Worm (Caenorhabditis elegans) whole organism, midembryonic: ENCODE results near the gene fntb-1.

Source experiments
- T22C8.4 ChIP-seq: fragments of 200-800 bp; sonication (Bioruptor generic); IDR thresholded peaks from 2 replicates; pipeline ENCODE4 v1.3.6; 2022; ENCODE audit warnings: missing genetic modification characterization, missing compliant biosample characterization
- cog-1 ChIP-seq: sonication (generic microtip); optimal IDR thresholded peaks from 2 replicates; lab custom pipeline; 2016; ENCODE audit warnings: missing genetic modification characterization, missing compliant biosample characterization
- flt-1 ChIP-seq: fragments of 200-800 bp; sonication (Bioruptor generic); IDR thresholded peaks from 2 replicates; pipeline ENCODE4 v1.3.6; 2022; ENCODE audit warnings: missing genetic modification characterization, missing compliant biosample characterization
- klf-2 ChIP-seq: fragments of 200-800 bp; sonication (Bioruptor generic); conservative IDR thresholded peaks from 2 replicates; pipeline ENCODE4 v1.3.6; 2022; ENCODE audit warnings: missing genetic modification reagents, missing genetic modification characterization, missing compliant biosample characterization
- med-1 ChIP-seq: sonication (generic microtip); optimal IDR thresholded peaks from 2 replicates; lab custom pipeline; 2017; ENCODE audit warnings: missing genetic modification characterization, mild to moderate bottlenecking, missing compliant biosample characterization, antibody characterized with exemption, missing genetic modification reagents; ENCODE audit not compliant: insufficient read depth
- ref-1 ChIP-seq: fragments of 200-800 bp; sonication (Bioruptor generic); conservative IDR thresholded peaks from 2 replicates; pipeline ENCODE4 v1.3.6; 2022; ENCODE audit warnings: missing genetic modification reagents, missing genetic modification characterization, missing compliant biosample characterization
- tab-1 ChIP-seq: fragments of 200-800 bp; sonication (Bioruptor generic); IDR thresholded peaks from 2 replicates; pipeline ENCODE4 v1.3.6; 2022; ENCODE audit warnings: missing genetic modification characterization, missing compliant biosample characterization
- ztf-23 ChIP-seq: fragments of 200-800 bp; sonication (Bioruptor generic); IDR thresholded peaks from 2 replicates; pipeline ENCODE4 v1.3.6; 2022; ENCODE audit warnings: missing genetic modification reagents, missing genetic modification characterization, missing compliant biosample characterization
- ztf-29 ChIP-seq: fragments of 200-800 bp; sonication (Bioruptor generic); IDR thresholded peaks from 2 replicates; pipeline ENCODE4 v1.3.6; 2022; ENCODE audit warnings: missing genetic modification reagents, missing genetic modification characterization, missing compliant biosample characterization

The fntb-1 gene

ce11 chrV:14436195-14436594, 11.3 kb upstream of the fntb-1 start:
- TF ChIP-seq ztf-29 (GFP tag; lab: Robert Waterston, UW) (no peak), med-1 (GFP tag; lab: Kevin White, UChicago) (no peak), flt-1 (GFP tag; lab: Robert Waterston, UW) (no peak), cog-1 (tag; lab: Kevin White, UChicago) (no peak), T22C8.4 (GFP tag; lab: Robert Waterston, UW) (no peak), ref-1 (GFP tag; lab: Robert Waterston, UW) (no peak), tab-1 (no peak), ztf-23 (GFP tag; lab: Robert Waterston, UW) (no peak), klf-2 (GFP tag; lab: Robert Waterston, UW) (no peak)

ce11 chrV:14437355-14437754, 10.1 kb upstream of the fntb-1 start:
- TF ChIP-seq ztf-29 (GFP tag; lab: Robert Waterston, UW) (no peak), flt-1 (GFP tag; lab: Robert Waterston, UW) (no peak), ref-1 (GFP tag; lab: Robert Waterston, UW) (no peak), tab-1 (no peak), cog-1 (tag; lab: Kevin White, UChicago) (no peak), ztf-23 (GFP tag; lab: Robert Waterston, UW) (no peak), klf-2 (GFP tag; lab: Robert Waterston, UW) (no peak), T22C8.4 (GFP tag; lab: Robert Waterston, UW) (no peak), med-1 (GFP tag; lab: Kevin White, UChicago) (no peak)

ce11 chrV:14438099-14438739, 9.2 kb upstream of the fntb-1 start:
- no peak for TF ChIP-seq ztf-23 (GFP tag; lab: Robert Waterston, UW)
- TF ChIP-seq ref-1 (GFP tag; lab: Robert Waterston, UW), result no peak
- no peak for TF ChIP-seq flt-1 (GFP tag; lab: Robert Waterston, UW)
- TF ChIP-seq tab-1, result no peak

- TF ChIP-seq ztf-23 (GFP tag; lab: Robert Waterston, UW) (no peak), T22C8.4 (GFP tag; lab: Robert Waterston, UW) (no peak), klf-2 (GFP tag; lab: Robert Waterston, UW) (no peak)
Measured at ce11 chrV:14439236-14439635, 8.2 kb upstream of the fntb-1 start.

- no peak for TF ChIP-seq klf-2 (GFP tag; lab: Robert Waterston, UW)
- no peak for TF ChIP-seq cog-1 (tag; lab: Kevin White, UChicago)
- no peak for TF ChIP-seq ref-1 (GFP tag; lab: Robert Waterston, UW)
- TF ChIP-seq flt-1 (GFP tag; lab: Robert Waterston, UW), result no peak
- no peak for TF ChIP-seq ztf-29 (GFP tag; lab: Robert Waterston, UW)
- no peak for TF ChIP-seq tab-1
- no peak for TF ChIP-seq T22C8.4 (GFP tag; lab: Robert Waterston, UW)
- TF ChIP-seq med-1 (GFP tag; lab: Kevin White, UChicago), result no peak
- no peak for TF ChIP-seq ztf-23 (GFP tag; lab: Robert Waterston, UW)
Measured at ce11 chrV:14440841-14441240, 6.6 kb upstream of the fntb-1 start, which contains the start of gene F23B12.4. TSS of gene F23B12.4 (plus strand) at chrV:14441141.

ce11 chrV:14443471-14444015, 3.9 kb upstream of the fntb-1 start:
- TF ChIP-seq ztf-23 (GFP tag; lab: Robert Waterston, UW) (peak; percentile 63), tab-1 (0 out of 2 replicates have a peak, but pooled peaks have one; percentile 14)

ce11 chrV:14446453-14446852, 998 bp upstream of the fntb-1 start:
- no peak for TF ChIP-seq tab-1
- TF ChIP-seq flt-1 (GFP tag; lab: Robert Waterston, UW), result no peak
- no peak for TF ChIP-seq ztf-23 (GFP tag; lab: Robert Waterston, UW)
- no peak for TF ChIP-seq klf-2 (GFP tag; lab: Robert Waterston, UW)
- no peak for TF ChIP-seq ref-1 (GFP tag; lab: Robert Waterston, UW)

ce11 chrV:14448669-14449068, 1.2 kb downstream of the fntb-1 start:
- TF ChIP-seq klf-2 (GFP tag; lab: Robert Waterston, UW) (no peak), ztf-29 (GFP tag; lab: Robert Waterston, UW) (no peak)

- no peak for TF ChIP-seq cog-1 (tag; lab: Kevin White, UChicago)
- TF ChIP-seq ztf-23 (GFP tag; lab: Robert Waterston, UW), result no peak
- TF ChIP-seq klf-2 (GFP tag; lab: Robert Waterston, UW), result no peak
- TF ChIP-seq T22C8.4 (GFP tag; lab: Robert Waterston, UW), result no peak
- TF ChIP-seq ref-1 (GFP tag; lab: Robert Waterston, UW), result no peak
- TF ChIP-seq tab-1, result no peak
- no peak for TF ChIP-seq flt-1 (GFP tag; lab: Robert Waterston, UW)
- TF ChIP-seq ztf-29 (GFP tag; lab: Robert Waterston, UW), result no peak
- no peak for TF ChIP-seq med-1 (GFP tag; lab: Kevin White, UChicago)
Measured at ce11 chrV:14449397-14449796, 1.9 kb downstream of the fntb-1 start, which contains the start of gene F23B12.7. TSS of gene F23B12.7 (plus strand) at chrV:14449697.

- TF ChIP-seq ztf-23 (GFP tag; lab: Robert Waterston, UW) (no peak), med-1 (GFP tag; lab: Kevin White, UChicago) (no peak), ztf-29 (GFP tag; lab: Robert Waterston, UW) (no peak), tab-1 (no peak), flt-1 (GFP tag; lab: Robert Waterston, UW) (no peak), cog-1 (tag; lab: Kevin White, UChicago) (no peak), T22C8.4 (GFP tag; lab: Robert Waterston, UW) (no peak), ref-1 (GFP tag; lab: Robert Waterston, UW) (no peak), klf-2 (GFP tag; lab: Robert Waterston, UW) (no peak)
Measured at ce11 chrV:14456626-14457025, 9.2 kb downstream of the fntb-1 start, which contains the start of gene bmk-1. TSS of gene bmk-1 (minus strand) at chrV:14456984.
